Worm (Caenorhabditis elegans) whole organism, L4 larva: Measurements from ENCODE around the gene K06H7.2.
A peak's percentile ranks its signal among the peaks of the same experiment; 100 is the strongest.

Experiments used
- D1046.2 ChIP-seq: fragments of 200-800 bp; sonication (Bioruptor generic); IDR thresholded peaks from 2 replicates; pipeline ENCODE4 v1.3.6; 2022; ENCODE audit warnings: missing genetic modification characterization, missing compliant biosample characterization
- F10B5.3 ChIP-seq: sonication (generic microtip); optimal IDR thresholded peaks from 2 replicates; lab custom pipeline; 2016; ENCODE audit warnings: mild to moderate bottlenecking, missing genetic modification characterization, missing compliant biosample characterization
- F26F4.8 ChIP-seq: fragments of 200-800 bp; sonication (Bioruptor generic); conservative IDR thresholded peaks from 2 replicates; pipeline ENCODE4 v1.3.6; 2022; ENCODE audit warnings: missing genetic modification characterization, missing compliant biosample characterization
- F37D6.2 ChIP-seq: sonication (generic microtip); optimal IDR thresholded peaks from 2 replicates; lab custom pipeline; 2016; ENCODE audit warnings: mild to moderate bottlenecking, missing genetic modification characterization, missing compliant biosample characterization
- R02D3.7 ChIP-seq: fragments of 150-350 bp; sonication (generic microtip); optimal IDR thresholded peaks from 3 replicates; lab custom pipeline; 2014; ENCODE audit warnings: missing biosample characterization, missing genetic modification characterization
- T26A8.4 ChIP-seq: fragments of 200-800 bp; sonication (Bioruptor generic); IDR thresholded peaks from 2 replicates; pipeline ENCODE4 v1.3.6; 2022; ENCODE audit warnings: missing genetic modification characterization, missing compliant biosample characterization
- Y105C5A.15 ChIP-seq: fragments of 200-800 bp; sonication (Bioruptor generic); IDR thresholded peaks from 2 replicates; pipeline ENCODE4 v1.3.6; 2022; ENCODE audit warnings: missing genetic modification characterization, missing compliant biosample characterization
- Y5F2A.4 ChIP-seq: fragments of 200-800 bp; sonication (Bioruptor generic); optimal IDR thresholded peaks from 2 replicates; lab custom pipeline; 2018; ENCODE audit warnings: mild to moderate bottlenecking, missing genetic modification characterization, missing compliant biosample characterization
- Y75B8A.6 ChIP-seq: fragments of 200-800 bp; sonication (Bioruptor generic); IDR thresholded peaks from 2 replicates; pipeline ENCODE4 v1.3.6; 2022; ENCODE audit warnings: missing genetic modification reagents, missing genetic modification characterization, missing compliant biosample characterization
- ZK337.2 ChIP-seq: fragments of 200-800 bp; sonication (Bioruptor generic); IDR thresholded peaks from 2 replicates; pipeline ENCODE4 v1.3.6; 2022; ENCODE audit warnings: missing genetic modification reagents, missing genetic modification characterization, missing compliant biosample characterization
- ZK546.5 ChIP-seq, 2 experiments: sonication (generic microtip); optimal IDR thresholded peaks; 2 replicates each; lab custom pipeline; 2017; ENCODE audit warnings: missing biosample characterization in 2 of 2, missing genetic modification characterization in 2 of 2
- attf-4 ChIP-seq: sonication (generic microtip); optimal IDR thresholded peaks from 3 replicates; lab custom pipeline; 2017; ENCODE audit warnings: missing biosample characterization, missing genetic modification characterization
- ceh-44 ChIP-seq: fragments of 200-800 bp; sonication (Bioruptor generic); IDR thresholded peaks from 2 replicates; pipeline ENCODE4 v1.3.6; 2022; ENCODE audit warnings: missing genetic modification reagents, missing genetic modification characterization, missing compliant biosample characterization
- ceh-62 ChIP-seq: sonication (generic microtip); optimal IDR thresholded peaks from 2 replicates; lab custom pipeline; 2017; ENCODE audit warnings: missing biosample characterization, missing genetic modification characterization
- ces-1 ChIP-seq: fragments of 150-350 bp; sonication (generic microtip); optimal IDR thresholded peaks from 4 replicates; lab custom pipeline; 2014; ENCODE audit warnings: missing biosample characterization, missing genetic modification reagents, missing genetic modification characterization
- cey-2 ChIP-seq: sonication (generic microtip); optimal IDR thresholded peaks from 3 replicates; lab custom pipeline; 2017; ENCODE audit warnings: missing genetic modification characterization, mild to moderate bottlenecking, missing compliant biosample characterization, antibody characterized with exemption, borderline replicate concordance; ENCODE audit not compliant: insufficient read depth
- ctbp-1 ChIP-seq: fragments of 200-800 bp; sonication (Bioruptor generic); IDR thresholded peaks from 2 replicates; pipeline ENCODE4 v1.3.6; 2022; ENCODE audit warnings: missing genetic modification reagents, missing genetic modification characterization, missing compliant biosample characterization
- dmd-6 ChIP-seq: fragments of 200-800 bp; sonication (Bioruptor generic); IDR thresholded peaks from 2 replicates; pipeline ENCODE4 v1.3.6; 2022; ENCODE audit warnings: missing genetic modification reagents, missing genetic modification characterization, missing compliant biosample characterization
- dmd-9 ChIP-seq: fragments of 200-800 bp; sonication (Bioruptor generic); IDR thresholded peaks from 2 replicates; pipeline ENCODE4 v1.3.6; 2022; ENCODE audit warnings: missing genetic modification reagents, missing genetic modification characterization, missing compliant biosample characterization
- dpl-1 ChIP-seq: fragments of 150-350 bp; optimal IDR thresholded peaks from 2 replicates; lab custom pipeline; 2014; ENCODE audit warnings: missing biosample characterization, missing genetic modification reagents, missing genetic modification characterization
- dve-1 ChIP-seq: sonication (generic microtip); optimal IDR thresholded peaks from 2 replicates; lab custom pipeline; 2017; ENCODE audit warnings: antibody characterized with exemption, mild to moderate bottlenecking, missing genetic modification characterization, missing compliant biosample characterization; ENCODE audit not compliant: insufficient read depth
- egl-27 ChIP-seq: sonication (generic microtip); optimal IDR thresholded peaks from 3 replicates; lab custom pipeline; 2017; ENCODE audit warnings: missing biosample characterization, missing genetic modification reagents, missing genetic modification characterization
- fkh-10 ChIP-seq: fragments of 150-350 bp; optimal IDR thresholded peaks from 2 replicates; lab custom pipeline; 2014; ENCODE audit warnings: missing biosample characterization, missing genetic modification reagents, missing genetic modification characterization
- fos-1 ChIP-seq: fragments of 150-350 bp; optimal IDR thresholded peaks from 2 replicates; lab custom pipeline; 2014; ENCODE audit warnings: missing biosample characterization, missing genetic modification characterization
- gei-8 ChIP-seq: fragments of 200-800 bp; sonication (Bioruptor generic); optimal IDR thresholded peaks from 2 replicates; lab custom pipeline; 2018; ENCODE audit warnings: mild to moderate bottlenecking, missing genetic modification characterization, missing compliant biosample characterization
- hlh-30 ChIP-seq: sonication (generic microtip); optimal IDR thresholded peaks from 2 replicates; lab custom pipeline; 2017; ENCODE audit warnings: antibody characterized with exemption, mild to moderate bottlenecking, missing genetic modification characterization, missing compliant biosample characterization; ENCODE audit not compliant: insufficient read depth
- lim-7 ChIP-seq: fragments of 200-800 bp; sonication (Bioruptor generic); IDR thresholded peaks from 2 replicates; pipeline ENCODE4 v1.3.6; 2022; ENCODE audit warnings: missing genetic modification characterization, missing compliant biosample characterization
- lin-1 ChIP-seq: fragments of 200-800 bp; sonication (Bioruptor generic); IDR thresholded peaks from 2 replicates; pipeline ENCODE4 v1.3.6; 2022; ENCODE audit warnings: missing genetic modification reagents, missing genetic modification characterization, missing compliant biosample characterization
- lin-29 ChIP-seq: fragments of 200-800 bp; sonication (Bioruptor generic); IDR thresholded peaks from 2 replicates; pipeline ENCODE4 v1.3.6; 2022; ENCODE audit warnings: missing genetic modification reagents, missing genetic modification characterization, missing compliant biosample characterization
- lin-39 ChIP-seq: fragments of 150-350 bp; optimal IDR thresholded peaks from 2 replicates; lab custom pipeline; 2014; ENCODE audit warnings: missing biosample characterization, missing genetic modification reagents, missing genetic modification characterization
- lsy-2 ChIP-seq, 2 experiments: fragments of 150-350 bp in 1 of 2; sonication (generic microtip) in 1 of 2; optimal IDR thresholded peaks; 2 replicates each; lab custom pipeline; 2014 to 2017; ENCODE audit warnings: missing biosample characterization in 2 of 2, missing genetic modification characterization in 2 of 2
- madf-5 ChIP-seq, 2 experiments: fragments of 200-800 bp; sonication (Bioruptor generic); IDR thresholded peaks; 2 replicates each; pipeline ENCODE4 v1.3.6; 2022; ENCODE audit warnings: missing compliant biosample characterization in 2 of 2, missing genetic modification characterization in 2 of 2
- mdl-1 ChIP-seq, 2 experiments: fragments of 150-350 bp in 1 of 2; sonication (generic microtip) in 1 of 2; optimal IDR thresholded peaks; 2 replicates each; lab custom pipeline; 2014 to 2017; ENCODE audit warnings: missing biosample characterization in 2 of 2, missing genetic modification characterization in 2 of 2
- mep-1 ChIP-seq: fragments of 150-350 bp; sonication (generic microtip); optimal IDR thresholded peaks from 3 replicates; lab custom pipeline; 2014; ENCODE audit warnings: missing biosample characterization, missing genetic modification characterization
- nhr-11 ChIP-seq: fragments of 150-350 bp; optimal IDR thresholded peaks from 2 replicates; lab custom pipeline; 2014; ENCODE audit warnings: missing biosample characterization, missing genetic modification characterization
- nhr-111 ChIP-seq: fragments of 200-800 bp; sonication (Bioruptor generic); optimal IDR thresholded peaks from 2 replicates; lab custom pipeline; 2018; ENCODE audit warnings: mild to moderate bottlenecking, missing genetic modification characterization, missing compliant biosample characterization
- nhr-28 ChIP-seq: fragments of 150-350 bp; optimal IDR thresholded peaks from 2 replicates; lab custom pipeline; 2014; ENCODE audit warnings: missing biosample characterization, missing genetic modification characterization
- nhr-48 ChIP-seq: sonication (generic microtip); optimal IDR thresholded peaks from 2 replicates; lab custom pipeline; 2016; ENCODE audit warnings: mild to moderate bottlenecking, missing genetic modification characterization, missing compliant biosample characterization
- nhr-76 ChIP-seq: fragments of 150-350 bp; optimal IDR thresholded peaks from 2 replicates; lab custom pipeline; 2014; ENCODE audit warnings: missing biosample characterization, missing genetic modification characterization
- pha-4 ChIP-seq, 2 experiments: fragments of 150-350 bp in 1 of 2; fragments of 200-800 bp in 1 of 2; sonication (Bioruptor generic) in 1 of 2; IDR thresholded peaks in 1 of 2; optimal IDR thresholded peaks in 1 of 2; 2 replicates each; pipeline versions ENCODE4 v1.3.6 to Lab custom; 2014 to 2022; ENCODE audit warnings: missing genetic modification characterization in 2 of 2, missing genetic modification reagents in 2 of 2, missing biosample characterization in 1 of 2, missing compliant biosample characterization in 1 of 2
- php-3 ChIP-seq: fragments of 200-800 bp; sonication (Bioruptor generic); IDR thresholded peaks from 2 replicates; pipeline ENCODE4 v1.3.6; 2022; ENCODE audit warnings: missing genetic modification reagents, missing genetic modification characterization, missing compliant biosample characterization
- rbr-2 ChIP-seq: sonication (generic microtip); optimal IDR thresholded peaks from 2 replicates; lab custom pipeline; 2016; ENCODE audit warnings: missing genotype, missing genetic modification characterization, missing compliant biosample characterization
- sdz-12 ChIP-seq: fragments of 200-800 bp; sonication (Bioruptor generic); optimal IDR thresholded peaks from 2 replicates; lab custom pipeline; 2018; ENCODE audit warnings: mild to moderate bottlenecking, missing genetic modification characterization, missing compliant biosample characterization
- set-16 ChIP-seq: fragments of 200-800 bp; sonication (Bioruptor generic); IDR thresholded peaks from 2 replicates; pipeline ENCODE4 v1.3.6; 2022; ENCODE audit warnings: missing genetic modification reagents, missing genetic modification characterization, missing compliant biosample characterization
- snpc-4 ChIP-seq: fragments of 150-350 bp; optimal IDR thresholded peaks from 2 replicates; lab custom pipeline; 2014; ENCODE audit warnings: missing biosample characterization, missing genetic modification characterization
- tra-1 ChIP-seq: fragments of 200-800 bp; sonication (Bioruptor generic); IDR thresholded peaks from 2 replicates; pipeline ENCODE4 v1.3.6; 2022; ENCODE audit warnings: missing genetic modification reagents, missing genetic modification characterization, missing compliant biosample characterization
- unc-39 ChIP-seq: sonication (generic microtip); optimal IDR thresholded peaks from 2 replicates; lab custom pipeline; 2017; ENCODE audit warnings: missing biosample characterization, missing genetic modification characterization
- zag-1 ChIP-seq: fragments of 150-350 bp; optimal IDR thresholded peaks from 2 replicates; lab custom pipeline; 2014; ENCODE audit warnings: missing biosample characterization, missing genetic modification characterization
- zip-2 ChIP-seq: fragments of 150-350 bp; optimal IDR thresholded peaks from 2 replicates; lab custom pipeline; 2014; ENCODE audit warnings: missing biosample characterization, missing genetic modification characterization
- ztf-11 ChIP-seq: fragments of 150-350 bp; optimal IDR thresholded peaks from 2 replicates; lab custom pipeline; 2014; ENCODE audit warnings: missing biosample characterization, missing genetic modification characterization
- ztf-7 ChIP-seq: fragments of 150-350 bp; optimal IDR thresholded peaks from 2 replicates; lab custom pipeline; 2014; ENCODE audit warnings: missing biosample characterization, missing genetic modification characterization

The K06H7.2 gene

ce11 chrIII:8106476-8106875 is 13.1 kb downstream of the K06H7.2 start (continued):
- no peak for TF ChIP-seq ztf-7 (tag; lab: Kevin White, UChicago)
- no peak for TF ChIP-seq nhr-11 (tag; lab: Kevin White, UChicago)
- TF ChIP-seq php-3 = no peak
- TF ChIP-seq F37D6.2 (tag; lab: Kevin White, UChicago) = no peak
- peak; percentile 64 for TF ChIP-seq ctbp-1 (GFP tag; lab: Robert Waterston, UW)
- TF ChIP-seq Y105C5A.15 (GFP tag; lab: Robert Waterston, UW) = no peak
- TF ChIP-seq nhr-76 = no peak
- peak; percentile 42; the same call in 1 of the 2 replicates for TF ChIP-seq pha-4 (GFP tag; IDR thresholded peaks at IDR 0.05; lab: Robert Waterston, UW)
- no peak for TF ChIP-seq pha-4 (tag; optimal IDR thresholded peaks at IDR 0.05; lab: Kevin White, UChicago)
- TF ChIP-seq hlh-30 = peak; percentile 18
- peak; percentile 9 for TF ChIP-seq fkh-10 (GFP tag; lab: Kevin White, UChicago)
- no peak for TF ChIP-seq cey-2 (tag; lab: Kevin White, UChicago)
- peak; percentile 68; the same call in 1 of the 2 replicates for TF ChIP-seq dmd-9
- no peak for TF ChIP-seq lin-1 (GFP tag; lab: Robert Waterston, UW)
- TF ChIP-seq dpl-1 (GFP tag; lab: Kevin White, UChicago) = no peak
- no peak for TF ChIP-seq nhr-28
- TF ChIP-seq attf-4 = no peak
- TF ChIP-seq ces-1 = no peak
- peak; percentile 22; the same call in 1 of the 2 replicates for TF ChIP-seq dmd-6 (GFP tag; lab: Robert Waterston, UW)
- TF ChIP-seq madf-5 (GFP tag; IDR thresholded peaks at IDR 0.05; lab: Robert Waterston, UW) = no peak
- TF ChIP-seq rbr-2 (tag; lab: Kevin White, UChicago) = peak; percentile 41
- 0 out of 2 replicates have a peak, but pooled peaks have one; percentile 50 for TF ChIP-seq D1046.2 (GFP tag; lab: Robert Waterston, UW)
- TF ChIP-seq lin-29 (GFP tag; lab: Robert Waterston, UW) = no peak
- TF ChIP-seq nhr-111 (GFP tag; lab: Kevin White, UChicago) = no peak
- no peak for TF ChIP-seq nhr-48 (tag; lab: Kevin White, UChicago)
- no peak for TF ChIP-seq ZK546.5 (tag; optimal IDR thresholded peaks at IDR 0.05; lab: Kevin White, UChicago)
- TF ChIP-seq R02D3.7 (tag; lab: Kevin White, UChicago) = no peak
- TF ChIP-seq ceh-62 (tag; lab: Kevin White, UChicago) = no peak
- no peak for TF ChIP-seq sdz-12 (GFP tag; lab: Kevin White, UChicago)
- peak; percentile 32; the same call in 1 of the 2 replicates for TF ChIP-seq ZK337.2 (GFP tag; lab: Robert Waterston, UW)
- peak; percentile 42 for TF ChIP-seq gei-8
- TF ChIP-seq set-16 (GFP tag; lab: Robert Waterston, UW) = peak; percentile 25; the same call in 1 of the 2 replicates
- TF ChIP-seq ceh-44 (GFP tag; lab: Robert Waterston, UW) = peak; percentile 82
- TF ChIP-seq dve-1 (tag; lab: Kevin White, UChicago) = peak; percentile 5
- no peak for TF ChIP-seq egl-27
- TF ChIP-seq F10B5.3 (tag; lab: Kevin White, UChicago) = no peak
- TF ChIP-seq mep-1 (tag; lab: Kevin White, UChicago) = peak; percentile 15
- no peak for TF ChIP-seq Y75B8A.6 (GFP tag; lab: Robert Waterston, UW)
- no peak for TF ChIP-seq tra-1
- TF ChIP-seq lin-39 (tag; lab: Kevin White, UChicago) = no peak
- TF ChIP-seq Y5F2A.4 (GFP tag; lab: Kevin White, UChicago) = no peak
- TF ChIP-seq lim-7 (GFP tag; lab: Robert Waterston, UW) = peak; percentile 72
- TF ChIP-seq F26F4.8 (GFP tag; lab: Robert Waterston, UW) = no peak
- peak; percentile 75 for TF ChIP-seq T26A8.4 (GFP tag; lab: Robert Waterston, UW)
- TF ChIP-seq fos-1 (tag; lab: Kevin White, UChicago) = no peak
- TF ChIP-seq snpc-4 = no peak
- TF ChIP-seq lsy-2 (tag; optimal IDR thresholded peaks at IDR 0.05; lab: Kevin White, UChicago) = peak in 1 of 2 experiments; percentile 56
- TF ChIP-seq zip-2 = no peak
- no peak for TF ChIP-seq ztf-11 (tag; lab: Kevin White, UChicago)
- no peak for TF ChIP-seq unc-39
- no peak for TF ChIP-seq zag-1 (tag; lab: Kevin White, UChicago)
- peak in 1 of 2 experiments; percentile 24 for TF ChIP-seq mdl-1 (tag; optimal IDR thresholded peaks at IDR 0.05; lab: Kevin White, UChicago)
